Worm (Caenorhabditis elegans): ENCODE measurements around the gene ZK596.2.

ZK596.2 gene

DNA sequence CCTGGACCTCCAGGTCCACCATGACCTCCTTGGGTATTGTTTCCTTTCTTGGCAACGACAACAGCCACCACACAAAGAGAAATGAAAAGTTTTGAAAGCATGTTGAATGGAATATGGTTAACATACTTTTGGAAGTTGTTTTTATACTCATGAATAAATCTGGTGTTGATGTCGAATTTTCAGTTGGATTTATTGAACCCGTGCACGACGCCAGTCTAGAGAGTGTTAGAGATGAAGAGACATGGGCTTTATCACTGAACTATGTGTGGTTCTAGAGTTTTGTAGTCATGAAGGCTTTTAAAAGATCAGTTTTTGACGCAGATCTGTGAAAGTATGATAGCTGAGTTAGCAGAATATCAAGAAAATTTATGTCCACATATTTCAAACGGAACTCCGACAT, 14.9 kb downstream of the ZK596.2 start, which contains the start of gene srlf-14:
srlf-14 (minus strand) TSS at position 101 of the 400 bp plus-strand sequence.
- TF ChIP-seq unc-86 (tag; optimal IDR thresholded peaks at IDR 0.05): no peak
- TF ChIP-seq nhr-20 (tag; optimal IDR thresholded peaks at IDR 0.05): no peak
- no peak for TF ChIP-seq snpc-4 (tag; optimal IDR thresholded peaks at IDR 0.05)
- no peak for TF ChIP-seq zip-4 (GFP tag; optimal IDR thresholded peaks at IDR 0.05)
- TF ChIP-seq dsc-1 (tag; optimal IDR thresholded peaks at IDR 0.05): no peak
- TF ChIP-seq sox-4 (tag; optimal IDR thresholded peaks at IDR 0.05): no peak
- no peak for TF ChIP-seq ztf-11 (tag; optimal IDR thresholded peaks at IDR 0.05)
- TF ChIP-seq irx-1 (tag; optimal IDR thresholded peaks at IDR 0.05): no peak
- no peak for TF ChIP-seq fkh-8 (tag; optimal IDR thresholded peaks at IDR 0.05)
- no peak for TF ChIP-seq unc-62 (GFP tag; optimal IDR thresholded peaks at IDR 0.05)
- TF ChIP-seq efl-3 (GFP tag; optimal IDR thresholded peaks at IDR 0.05): no peak
- no peak for TF ChIP-seq lsy-2 (tag; optimal IDR thresholded peaks at IDR 0.05)
- no peak for TF ChIP-seq ces-1 (GFP tag; optimal IDR thresholded peaks at IDR 0.05)
- no peak for TF ChIP-seq ztf-4 (tag; optimal IDR thresholded peaks at IDR 0.05)
- no peak for TF ChIP-seq egl-27 (tag; optimal IDR thresholded peaks at IDR 0.05)
- no peak for TF ChIP-seq nhr-28 (tag; optimal IDR thresholded peaks at IDR 0.05)

DNA sequence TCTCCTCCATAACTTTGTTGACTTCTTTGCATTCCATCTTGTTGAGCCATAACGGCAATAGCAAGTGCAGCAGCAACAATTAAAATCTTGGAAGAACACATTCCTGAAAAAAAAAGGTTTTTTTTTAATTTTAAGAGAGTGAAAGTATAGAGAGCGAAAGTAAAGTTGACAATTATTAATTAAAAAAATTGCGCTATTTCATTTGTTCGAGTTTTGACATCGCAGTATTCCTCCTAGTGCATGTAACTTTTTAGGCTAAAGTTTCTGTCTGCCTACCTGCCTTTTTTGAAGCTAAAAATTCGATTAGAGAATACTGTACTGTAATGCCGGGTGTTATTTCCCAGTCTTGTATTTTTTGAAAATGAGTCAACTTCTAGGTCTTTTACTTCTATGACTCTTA, 17.1 kb downstream of the ZK596.2 start, which contains the start of gene srlf-12:
srlf-12 (minus strand) TSS at position 101 of the 400 bp plus-strand sequence.
- TF ChIP-seq tbx-2 (tag; optimal IDR thresholded peaks at IDR 0.05) (no peak), lin-14 (GFP tag; optimal IDR thresholded peaks at IDR 0.05) (no peak), egl-27 (tag; optimal IDR thresholded peaks at IDR 0.05) (no peak)

DNA sequence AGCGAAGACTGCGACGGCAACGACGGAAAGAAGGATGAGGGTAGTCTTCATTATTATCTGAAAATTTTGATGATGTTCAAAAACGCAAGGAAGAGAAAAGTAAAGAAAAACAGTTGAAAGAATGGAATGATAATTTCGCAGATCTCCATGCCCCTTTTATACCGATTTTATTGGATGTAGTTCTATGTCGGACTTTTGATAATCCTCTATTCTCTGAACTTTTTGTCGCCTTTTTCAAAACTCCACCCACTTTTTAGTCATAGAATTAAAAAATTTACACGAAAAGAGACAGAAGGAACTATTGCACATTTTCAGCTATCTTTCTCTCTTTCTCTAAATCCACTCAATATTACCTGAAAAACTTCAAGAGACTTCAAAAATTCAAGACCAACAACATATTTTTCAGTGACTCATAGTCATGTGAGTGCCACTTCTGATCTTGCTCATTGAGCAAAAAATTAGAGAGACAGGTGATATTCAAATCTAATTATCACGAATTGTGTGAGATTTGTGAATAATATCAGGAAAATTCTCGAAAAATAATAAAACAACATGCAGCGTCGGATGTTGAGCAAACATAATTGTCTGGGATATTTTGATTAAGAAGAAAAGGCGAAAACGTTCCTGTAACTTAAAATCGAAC, 19.2 kb downstream of the ZK596.2 start, which contains the start of gene F13E9.15:
F13E9.15 (minus strand) TSS at position 51 of the 643 bp plus-strand sequence.
- TF ChIP-seq ceh-82 (tag; optimal IDR thresholded peaks at IDR 0.05): no peak
- TF ChIP-seq lin-13 (GFP tag; optimal IDR thresholded peaks at IDR 0.05): no peak
- TF ChIP-seq vab-15 (tag; optimal IDR thresholded peaks at IDR 0.05): no peak
- no peak for TF ChIP-seq nhr-77 (tag; optimal IDR thresholded peaks at IDR 0.05)
- TF ChIP-seq fkh-10 (GFP tag; optimal IDR thresholded peaks at IDR 0.05): peak; percentile 17
- peak; percentile 63 for TF ChIP-seq nhr-47 (tag; optimal IDR thresholded peaks at IDR 0.05)
- peak; percentile 2 for TF ChIP-seq nhr-20 (tag; optimal IDR thresholded peaks at IDR 0.05)
- TF ChIP-seq alr-1 (tag; optimal IDR thresholded peaks at IDR 0.05; ENCODE audit: borderline replicate concordance): no peak
- TF ChIP-seq fos-1 (tag; optimal IDR thresholded peaks at IDR 0.05): peak; percentile 10
- peak; percentile 71 for TF ChIP-seq nhr-71 (tag; optimal IDR thresholded peaks at IDR 0.05)
- TF ChIP-seq dpl-1 (GFP tag; optimal IDR thresholded peaks at IDR 0.05): no peak
- TF ChIP-seq snpc-4 (tag; optimal IDR thresholded peaks at IDR 0.05): no peak
- TF ChIP-seq hlh-4 (tag; optimal IDR thresholded peaks at IDR 0.05): peak; percentile 96
- TF ChIP-seq ceh-90 (tag; optimal IDR thresholded peaks at IDR 0.05): peak; percentile 36
- TF ChIP-seq ceh-8 (GFP tag; optimal IDR thresholded peaks at IDR 0.05): peak; percentile 70
- TF ChIP-seq fkh-8 (tag; optimal IDR thresholded peaks at IDR 0.05): peak; percentile 89

DNA sequence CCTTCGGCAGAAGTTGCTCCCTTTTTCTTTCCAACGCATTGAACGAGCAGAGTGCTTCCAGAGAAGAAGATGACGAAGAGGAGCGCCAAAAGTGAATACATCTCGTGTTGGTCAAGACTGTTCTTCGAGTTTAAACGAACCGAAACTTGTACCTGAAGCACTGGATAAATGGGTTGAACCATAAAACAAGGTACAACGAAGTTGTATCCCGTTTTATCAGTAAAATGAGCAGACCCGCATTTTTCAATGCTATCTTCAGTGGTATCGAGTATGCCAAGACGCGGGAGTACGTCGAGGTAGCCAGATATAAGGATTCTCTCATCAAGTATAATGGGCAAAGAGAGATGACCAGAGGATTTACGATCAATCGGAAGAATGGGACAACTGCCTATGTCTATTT, 21.8 kb downstream of the ZK596.2 start, which contains the start of gene F13E9.16:
F13E9.16 (minus strand) TSS at position 101 of the 400 bp plus-strand sequence.
- TF ChIP-seq unc-98 (GFP tag; IDR thresholded peaks at IDR 0.05): no peak
- TF ChIP-seq hpl-2 (GFP tag; optimal IDR thresholded peaks at IDR 0.05): no peak
- TF ChIP-seq ceh-82 (tag; optimal IDR thresholded peaks at IDR 0.05): no peak
- TF ChIP-seq pag-3 (tag; optimal IDR thresholded peaks at IDR 0.05; ENCODE audit: borderline replicate concordance, insufficient read depth): no peak
- TF ChIP-seq isw-1 (GFP tag; IDR thresholded peaks at IDR 0.05): no peak
- TF ChIP-seq swsn-7 (tag; optimal IDR thresholded peaks at IDR 0.05): no peak
- no peak for TF ChIP-seq ceh-8 (GFP tag; optimal IDR thresholded peaks at IDR 0.05)
- no peak for TF ChIP-seq ztf-4 (tag; optimal IDR thresholded peaks at IDR 0.05)
- no peak for TF ChIP-seq lin-39 (tag; optimal IDR thresholded peaks at IDR 0.05)
- no peak for TF ChIP-seq nhr-28 (tag; optimal IDR thresholded peaks at IDR 0.05)
- TF ChIP-seq ces-1 (GFP tag; optimal IDR thresholded peaks at IDR 0.05): no peak
- no peak for TF ChIP-seq irx-1 (tag; optimal IDR thresholded peaks at IDR 0.05)
- TF ChIP-seq dsc-1 (tag; optimal IDR thresholded peaks at IDR 0.05): no peak
- TF ChIP-seq nhr-76 (tag; optimal IDR thresholded peaks at IDR 0.05): no peak
- TF ChIP-seq fos-1 (tag; optimal IDR thresholded peaks at IDR 0.05): no peak
- no peak for TF ChIP-seq tlp-1 (tag; optimal IDR thresholded peaks at IDR 0.05)
- no peak for TF ChIP-seq vab-15 (tag; optimal IDR thresholded peaks at IDR 0.05)
- no peak for TF ChIP-seq pax-3 (tag; optimal IDR thresholded peaks at IDR 0.05)
